Worm (Caenorhabditis elegans) whole organism, L3 larva: Measurements from ENCODE around the gene C16C8.9.

ENCODE experiments used
- aly-2 ChIP-seq: fragments of 150-350 bp; optimal IDR thresholded peaks from 2 replicates; lab custom pipeline; 2014; ENCODE audit warnings: missing biosample characterization, missing genetic modification characterization
- ama-1 ChIP-seq: fragments of 150-350 bp; optimal IDR thresholded peaks from 2 replicates; lab custom pipeline; 2018
- ceh-16 ChIP-seq: sonication (generic microtip); optimal IDR thresholded peaks from 2 replicates; lab custom pipeline; 2017; ENCODE audit warnings: missing biosample characterization, missing genetic modification characterization
- ceh-28 ChIP-seq: fragments of 150-350 bp; optimal IDR thresholded peaks from 2 replicates; lab custom pipeline; 2014; ENCODE audit warnings: missing biosample characterization, missing genetic modification reagents, missing genetic modification characterization
- ceh-9 ChIP-seq: sonication (generic microtip); optimal IDR thresholded peaks from 2 replicates; lab custom pipeline; 2018; ENCODE audit warnings: missing biosample characterization, missing genetic modification characterization
- egl-27 ChIP-seq: sonication (generic microtip); optimal IDR thresholded peaks from 4 replicates; lab custom pipeline; 2017; ENCODE audit warnings: missing biosample characterization, missing genetic modification reagents, missing genetic modification characterization
- egl-5 ChIP-seq: fragments of 150-350 bp; optimal IDR thresholded peaks from 2 replicates; lab custom pipeline; 2017; ENCODE audit warnings: missing biosample characterization, missing genetic modification reagents, missing genetic modification characterization, inconsistent platforms
- elt-1 ChIP-seq: fragments of 150-350 bp; optimal IDR thresholded peaks from 2 replicates; lab custom pipeline; 2014; ENCODE audit warnings: missing biosample characterization, missing genetic modification characterization
- elt-2 ChIP-seq: sonication (generic microtip); optimal IDR thresholded peaks from 2 replicates; lab custom pipeline; 2016; ENCODE audit warnings: missing genetic modification reagents, mild to moderate bottlenecking, missing genetic modification characterization, missing compliant biosample characterization
- fkh-2 ChIP-seq: fragments of 150-350 bp; optimal IDR thresholded peaks from 2 replicates; lab custom pipeline; 2014; ENCODE audit warnings: missing biosample characterization, missing genetic modification reagents, missing genetic modification characterization
- hmg-11 ChIP-seq: sonication (generic microtip); optimal IDR thresholded peaks from 2 replicates; lab custom pipeline; 2016; ENCODE audit warnings: missing genetic modification characterization, missing compliant biosample characterization
- lin-15B ChIP-seq: fragments of 150-350 bp; optimal IDR thresholded peaks from 2 replicates; lab custom pipeline; 2014; ENCODE audit warnings: missing biosample characterization, missing genetic modification characterization
- lin-39 ChIP-seq: fragments of 150-350 bp; optimal IDR thresholded peaks from 2 replicates; lab custom pipeline; 2018; ENCODE audit warnings: missing biosample characterization, missing genetic modification reagents, missing genetic modification characterization
- lsy-12 ChIP-seq: sonication (generic microtip); optimal IDR thresholded peaks from 2 replicates; lab custom pipeline; 2016; ENCODE audit warnings: mild to moderate bottlenecking, missing genetic modification characterization, missing compliant biosample characterization
- mdl-1 ChIP-seq: fragments of 150-350 bp; optimal IDR thresholded peaks from 2 replicates; lab custom pipeline; 2014; ENCODE audit warnings: missing biosample characterization, missing genetic modification characterization
- mml-1 ChIP-seq: fragments of 150-350 bp; sonication (generic microtip); optimal IDR thresholded peaks from 3 replicates; lab custom pipeline; 2014; ENCODE audit warnings: missing biosample characterization, missing genetic modification characterization
- nfya-1 ChIP-seq: sonication (generic microtip); optimal IDR thresholded peaks from 2 replicates; lab custom pipeline; 2017; ENCODE audit warnings: missing genetic modification characterization, mild to moderate bottlenecking, missing compliant biosample characterization, antibody characterized with exemption, moderate library complexity; ENCODE audit not compliant: insufficient read depth
- nhr-11 ChIP-seq: fragments of 150-350 bp; optimal IDR thresholded peaks from 2 replicates; lab custom pipeline; 2014; ENCODE audit warnings: missing biosample characterization, missing genetic modification characterization
- nhr-23 ChIP-seq: fragments of 150-350 bp; optimal IDR thresholded peaks from 2 replicates; lab custom pipeline; 2014; ENCODE audit warnings: missing biosample characterization, missing genetic modification reagents, missing genetic modification characterization
- nhr-237 ChIP-seq: fragments of 150-350 bp; optimal IDR thresholded peaks from 2 replicates; lab custom pipeline; 2014; ENCODE audit warnings: missing biosample characterization, missing genetic modification characterization
- nhr-28 ChIP-seq: fragments of 150-350 bp; optimal IDR thresholded peaks from 2 replicates; lab custom pipeline; 2014; ENCODE audit warnings: missing biosample characterization, missing genetic modification characterization
- nhr-67 ChIP-seq: fragments of 150-350 bp; optimal IDR thresholded peaks from 2 replicates; lab custom pipeline; 2014; ENCODE audit warnings: missing biosample characterization, missing genetic modification characterization
- nhr-76 ChIP-seq: fragments of 150-350 bp; sonication (generic microtip); optimal IDR thresholded peaks from 5 replicates; lab custom pipeline; 2014; ENCODE audit warnings: missing biosample characterization, missing genetic modification characterization
- nhr-77 ChIP-seq: fragments of 150-350 bp; optimal IDR thresholded peaks from 2 replicates; lab custom pipeline; 2014; ENCODE audit warnings: missing biosample characterization, missing genetic modification characterization
- pha-4 ChIP-seq: fragments of 150-350 bp; optimal IDR thresholded peaks from 2 replicates; lab custom pipeline; 2014; ENCODE audit warnings: missing biosample characterization, missing genetic modification reagents, missing genetic modification characterization
- pqm-1 ChIP-seq: fragments of 150-350 bp; optimal IDR thresholded peaks from 2 replicates; lab custom pipeline; 2017; ENCODE audit warnings: missing biosample characterization, missing genetic modification characterization, inconsistent platforms
- sea-2 ChIP-seq: fragments of 150-350 bp; sonication (generic microtip); optimal IDR thresholded peaks from 4 replicates; lab custom pipeline; 2014; ENCODE audit warnings: missing biosample characterization, missing genetic modification reagents, missing genetic modification characterization
- snpc-4 ChIP-seq: fragments of 150-350 bp; optimal IDR thresholded peaks from 2 replicates; lab custom pipeline; 2014; ENCODE audit warnings: missing biosample characterization, missing genetic modification characterization
- unc-39 ChIP-seq: sonication (generic microtip); optimal IDR thresholded peaks from 4 replicates; lab custom pipeline; 2017; ENCODE audit warnings: missing biosample characterization, missing genetic modification characterization
- unc-62 ChIP-seq: fragments of 150-350 bp; sonication (generic microtip); optimal IDR thresholded peaks from 4 replicates; lab custom pipeline; 2014; ENCODE audit warnings: missing biosample characterization, missing genetic modification reagents, missing genetic modification characterization
- zag-1 ChIP-seq: fragments of 150-350 bp; optimal IDR thresholded peaks from 2 replicates; lab custom pipeline; 2014; ENCODE audit warnings: missing biosample characterization, missing genetic modification characterization
- ztf-11 ChIP-seq: fragments of 150-350 bp; optimal IDR thresholded peaks from 2 replicates; lab custom pipeline; 2014; ENCODE audit warnings: missing biosample characterization, missing genetic modification characterization
- ztf-4 ChIP-seq: fragments of 150-350 bp; optimal IDR thresholded peaks from 2 replicates; lab custom pipeline; 2014; ENCODE audit warnings: missing biosample characterization, missing genetic modification characterization

Gene C16C8.9

ce11 chrII:3440641-3440926 is 22.4 kb downstream of the C16C8.9 start, which contains the start of gene C16C8.17:
Gene C16C8.17 (plus strand): TSS chrII:3440827.
- TF ChIP-seq mml-1 (tag; lab: Kevin White, UChicago) (no peak), elt-1 (tag; lab: Kevin White, UChicago) (no peak), pqm-1 (tag; lab: Kevin White, UChicago) (no peak), nhr-28 (tag; lab: Kevin White, UChicago) (no peak), snpc-4 (tag; lab: Kevin White, UChicago) (no peak), lsy-12 (no peak)

- TF ChIP-seq pqm-1 (tag; lab: Kevin White, UChicago), result peak; percentile 57
- TF ChIP-seq elt-2, result peak; percentile 89
- no peak for TF ChIP-seq nhr-23 (tag; lab: Kevin White, UChicago)
- peak; percentile 57 for TF ChIP-seq snpc-4 (tag; lab: Kevin White, UChicago)
Observed at ce11 chrII:3439842-3440640, 23.0 kb downstream of the C16C8.9 start.

DNA sequence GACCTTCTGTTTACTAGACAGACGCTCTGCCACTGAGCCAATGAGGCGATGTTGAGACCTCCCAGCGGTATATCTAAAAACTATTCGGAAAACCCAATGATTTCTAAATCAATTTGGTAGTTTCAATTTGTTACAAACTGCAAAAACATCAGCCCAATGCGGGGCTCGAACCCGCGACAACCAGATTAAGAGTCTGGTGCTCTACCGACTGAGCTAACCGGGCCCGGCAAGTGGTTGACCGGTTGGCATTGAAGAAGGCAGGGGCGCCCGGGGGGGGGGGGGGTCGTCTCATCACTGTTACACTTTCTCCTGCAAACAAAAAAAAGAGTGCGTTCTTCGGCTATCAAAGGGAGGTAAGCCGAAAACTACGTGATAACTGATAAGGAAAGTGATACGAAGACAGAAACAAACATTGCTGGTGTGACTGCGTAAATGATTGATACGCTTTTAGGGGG is 23.7 kb downstream of the C16C8.9 start:
- TF ChIP-seq unc-62 (no peak), nfya-1 (tag; lab: Kevin White, UChicago) (peak; percentile 15), elt-2 (peak; percentile 96), nhr-237 (tag; lab: Kevin White, UChicago) (no peak), unc-39 (tag; lab: Kevin White, UChicago) (no peak), pqm-1 (tag; lab: Kevin White, UChicago) (peak; percentile 69), lin-39 (tag; lab: Kevin White, UChicago) (peak; percentile 56), snpc-4 (tag; lab: Kevin White, UChicago) (no peak), zag-1 (tag; lab: Kevin White, UChicago) (no peak), fkh-2 (tag; lab: Kevin White, UChicago) (no peak), aly-2 (tag; lab: Kevin White, UChicago) (no peak), ztf-11 (tag; lab: Kevin White, UChicago) (no peak), elt-1 (tag; lab: Kevin White, UChicago) (no peak), nhr-77 (tag; lab: Kevin White, UChicago) (no peak), ceh-28 (tag; lab: Kevin White, UChicago) (no peak), ceh-9 (tag; lab: Kevin White, UChicago) (no peak)

- TF ChIP-seq ztf-4, result no peak
Observed at ce11 chrII:3438280-3438679, 24.7 kb downstream of the C16C8.9 start.

ce11 chrII:3437393-3437792 is 25.6 kb downstream of the C16C8.9 start:
- no peak for TF ChIP-seq lsy-12
- TF ChIP-seq nfya-1 (tag; lab: Kevin White, UChicago), result no peak
- TF ChIP-seq ceh-28 (tag; lab: Kevin White, UChicago), result no peak
- no peak for TF ChIP-seq ama-1 (lab: Kevin White, UChicago)
- no peak for TF ChIP-seq mdl-1 (tag; lab: Kevin White, UChicago)
- no peak for TF ChIP-seq pqm-1 (tag; lab: Kevin White, UChicago)
- no peak for TF ChIP-seq pha-4 (tag; lab: Kevin White, UChicago)
- no peak for TF ChIP-seq sea-2
- no peak for TF ChIP-seq nhr-11 (tag; lab: Kevin White, UChicago)

ce11 chrII:3436412-3436811 is 26.6 kb downstream of the C16C8.9 start, which contains the start of gene skpo-2:
Gene skpo-2 (minus strand): TSS chrII:3436512.
- TF ChIP-seq snpc-4 (tag; lab: Kevin White, UChicago) (no peak), ztf-11 (tag; lab: Kevin White, UChicago) (no peak), zag-1 (tag; lab: Kevin White, UChicago) (no peak), hmg-11 (tag; lab: Kevin White, UChicago) (no peak), nhr-67 (tag; lab: Kevin White, UChicago) (no peak), egl-27 (tag; lab: Kevin White, UChicago) (no peak), sea-2 (no peak), ama-1 (lab: Kevin White, UChicago) (no peak), ceh-16 (tag; lab: Kevin White, UChicago) (no peak), nfya-1 (tag; lab: Kevin White, UChicago) (no peak), lin-15B (no peak), lin-39 (tag; lab: Kevin White, UChicago) (no peak), aly-2 (tag; lab: Kevin White, UChicago) (no peak), ceh-9 (tag; lab: Kevin White, UChicago) (no peak), egl-5 (tag; lab: Kevin White, UChicago) (no peak), nhr-76 (tag; lab: Kevin White, UChicago) (no peak), nhr-11 (tag; lab: Kevin White, UChicago) (no peak)
- TF ChIP-seq, all 47 proteins: peak for 0
